Worm (Caenorhabditis elegans) whole organism, mixed stage, embryonic: ENCODE data around the gene irld-44.

Experiments used
- ceh-43 ChIP-seq: fragments of 200-800 bp; sonication (Bioruptor generic); optimal IDR thresholded peaks from 2 replicates; lab custom pipeline; 2018; ENCODE audit warnings: mild to moderate bottlenecking, missing genetic modification characterization, moderate library complexity, missing compliant biosample characterization
- elt-3 ChIP-seq: fragments of 150-350 bp; optimal IDR thresholded peaks from 2 replicates; lab custom pipeline; 2014; ENCODE audit warnings: missing biosample characterization, missing genetic modification characterization
- ham-2 ChIP-seq: fragments of 200-800 bp; sonication (Bioruptor generic); optimal IDR thresholded peaks from 2 replicates; lab custom pipeline; 2018; ENCODE audit warnings: mild to moderate bottlenecking, missing genetic modification characterization, missing compliant biosample characterization
- lin-32 ChIP-seq: fragments of 200-800 bp; sonication (Bioruptor generic); optimal IDR thresholded peaks from 2 replicates; lab custom pipeline; 2018; ENCODE audit warnings: mild to moderate bottlenecking, missing genetic modification characterization, missing compliant biosample characterization
- nhr-28 ChIP-seq: fragments of 150-350 bp; optimal IDR thresholded peaks from 2 replicates; lab custom pipeline; 2014; ENCODE audit warnings: missing biosample characterization, missing genetic modification characterization
- nhr-76 ChIP-seq: sonication (generic microtip); optimal IDR thresholded peaks from 2 replicates; lab custom pipeline; 2017; ENCODE audit warnings: missing biosample characterization, missing genetic modification characterization
- unc-62 ChIP-seq: fragments of 150-350 bp; optimal IDR thresholded peaks from 2 replicates; lab custom pipeline; 2014; ENCODE audit warnings: missing biosample characterization, missing genetic modification reagents, missing genetic modification characterization
- ztf-11 ChIP-seq: fragments of 150-350 bp; optimal IDR thresholded peaks from 2 replicates; lab custom pipeline; 2014; ENCODE audit warnings: missing biosample characterization, missing genetic modification characterization

DNA sequence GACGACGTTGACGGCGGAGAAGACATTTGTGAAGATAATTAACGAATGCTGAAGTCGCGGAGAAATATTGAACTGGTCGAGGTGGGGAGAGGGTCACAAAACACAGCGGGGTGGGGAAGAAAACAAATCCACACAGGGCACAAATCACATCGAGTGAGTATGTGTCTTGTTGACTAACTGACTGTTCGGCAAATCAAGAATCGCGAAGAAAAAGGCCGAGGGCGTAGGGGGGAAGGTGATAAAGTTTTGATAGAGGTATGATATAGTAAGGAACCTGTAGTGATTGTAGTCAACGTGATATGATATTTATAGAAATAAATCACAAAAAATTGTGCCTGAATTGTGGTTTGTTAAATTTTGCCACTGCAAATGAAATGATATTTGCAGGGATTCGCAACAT, 43.4 kb upstream of the irld-44 start, which contains the start of gene nhr-178:
- TF ChIP-seq elt-3 (tag; lab: Kevin White, UChicago) = no peak
- no peak for TF ChIP-seq ztf-11
- no peak for TF ChIP-seq nhr-28 (tag; lab: Kevin White, UChicago)
- no peak for TF ChIP-seq lin-32 (GFP tag; lab: Kevin White, UChicago)
- no peak for TF ChIP-seq nhr-76
- no peak for TF ChIP-seq ham-2 (GFP tag; lab: Kevin White, UChicago)
- TF ChIP-seq unc-62 (GFP tag; lab: Kevin White, UChicago) = no peak
- TF ChIP-seq ceh-43 (GFP tag; lab: Kevin White, UChicago) = no peak
